Worm (Caenorhabditis elegans) whole organism, early embryonic: ENCODE data around the gene egl-15.

ENCODE experiments used
- B0310.2 ChIP-seq: sonication (generic microtip); optimal IDR thresholded peaks from 2 replicates; lab custom pipeline; 2016; ENCODE audit warnings: mild to moderate bottlenecking, missing genetic modification characterization, missing compliant biosample characterization
- F13C5.2 ChIP-seq: sonication (generic microtip); optimal IDR thresholded peaks from 2 replicates; lab custom pipeline; 2017; ENCODE audit warnings: mild to moderate bottlenecking, missing genetic modification characterization, inconsistent platforms, missing compliant biosample characterization
- aly-1 ChIP-seq: sonication (generic microtip); optimal IDR thresholded peaks from 2 replicates; lab custom pipeline; 2016; ENCODE audit warnings: missing genetic modification characterization, missing compliant biosample characterization
- ama-1 ChIP-seq: fragments of 150-350 bp; optimal IDR thresholded peaks from 2 replicates; lab custom pipeline; 2014
- ceh-13 ChIP-seq: fragments of 200-800 bp; sonication (Bioruptor generic); optimal IDR thresholded peaks from 2 replicates; lab custom pipeline; 2018; ENCODE audit warnings: mild to moderate bottlenecking, missing genetic modification characterization, missing compliant biosample characterization
- ceh-36 ChIP-seq: sonication (generic microtip); optimal IDR thresholded peaks from 2 replicates; lab custom pipeline; 2016; ENCODE audit warnings: missing genetic modification characterization, inconsistent platforms, missing compliant biosample characterization
- ets-7 ChIP-seq: sonication (generic microtip); optimal IDR thresholded peaks from 2 replicates; lab custom pipeline; 2016; ENCODE audit warnings: missing genotype, missing genetic modification characterization, missing compliant biosample characterization
- flt-1 ChIP-seq: fragments of 200-800 bp; sonication (Bioruptor generic); IDR thresholded peaks from 2 replicates; pipeline ENCODE4 v1.3.6; 2022; ENCODE audit warnings: missing genetic modification characterization, missing compliant biosample characterization
- hmbx-1 ChIP-seq: sonication (generic microtip); optimal IDR thresholded peaks from 2 replicates; lab custom pipeline; 2016; ENCODE audit warnings: mild to moderate bottlenecking, missing genetic modification characterization, missing compliant biosample characterization
- hmg-4 ChIP-seq: fragments of 200-800 bp; sonication (Bioruptor generic); optimal IDR thresholded peaks from 2 replicates; lab custom pipeline; 2018; ENCODE audit warnings: mild to moderate bottlenecking, missing genetic modification characterization, missing compliant biosample characterization
- hnd-1 ChIP-seq: sonication (generic microtip); optimal IDR thresholded peaks from 2 replicates; lab custom pipeline; 2016; ENCODE audit warnings: missing genetic modification characterization, missing compliant biosample characterization
- pes-1 ChIP-seq: fragments of 200-800 bp; sonication (Bioruptor generic); IDR thresholded peaks from 2 replicates; pipeline ENCODE4 v1.3.6; 2022; ENCODE audit warnings: missing genetic modification reagents, missing genetic modification characterization, missing compliant biosample characterization
- scrt-1 ChIP-seq: fragments of 200-800 bp; sonication (Bioruptor generic); IDR thresholded peaks from 2 replicates; pipeline ENCODE4 v1.3.6; 2022; ENCODE audit warnings: missing genetic modification characterization, missing compliant biosample characterization
- sea-1 ChIP-seq: fragments of 200-800 bp; sonication (Bioruptor generic); conservative IDR thresholded peaks from 2 replicates; pipeline ENCODE4 v1.3.6; 2022; ENCODE audit warnings: missing genetic modification characterization, missing compliant biosample characterization
- tbx-11 ChIP-seq: fragments of 200-800 bp; sonication (Bioruptor generic); IDR thresholded peaks from 2 replicates; pipeline ENCODE4 v1.3.6; 2022; ENCODE audit warnings: missing genetic modification characterization, missing compliant biosample characterization
- tbx-37 ChIP-seq: fragments of 200-800 bp; sonication (Bioruptor generic); conservative IDR thresholded peaks from 2 replicates; pipeline ENCODE4 v1.3.6; 2022; ENCODE audit warnings: missing genetic modification reagents, missing genetic modification characterization, missing compliant biosample characterization
- tra-4 ChIP-seq: sonication (generic microtip); optimal IDR thresholded peaks from 2 replicates; lab custom pipeline; 2017; ENCODE audit warnings: missing genetic modification characterization, missing compliant biosample characterization

Gene egl-15

ce11 chrX:11007393-11007792, 8.8 kb upstream of the egl-15 start:
- TF ChIP-seq ama-1 (lab: Kevin White, UChicago) (no peak), tbx-11 (GFP tag; lab: Robert Waterston, UW) (no peak), tra-4 (tag; lab: Kevin White, UChicago) (no peak), ceh-13 (GFP tag; lab: Kevin White, UChicago) (no peak), hmg-4 (GFP tag; lab: Kevin White, UChicago) (no peak)

DNA sequence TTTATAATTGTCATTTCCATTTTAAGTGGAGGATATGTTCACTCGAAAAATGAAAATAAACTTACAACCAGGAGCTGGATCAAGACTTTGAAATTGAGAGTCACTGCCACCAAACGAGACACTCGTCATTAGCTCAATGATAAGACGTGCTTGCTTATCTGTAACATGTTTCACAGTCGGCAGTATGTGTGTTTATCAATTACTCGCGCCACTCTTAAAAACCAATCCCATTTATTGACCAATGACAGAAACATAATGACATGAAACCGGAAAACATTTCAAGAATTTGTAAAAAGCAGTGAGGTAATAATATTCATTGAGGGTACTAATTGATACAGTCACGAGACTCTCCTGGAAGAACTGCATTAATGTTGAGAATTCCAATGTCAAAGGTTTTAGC, 8.1 kb upstream of the egl-15 start, which contains the start of gene del-5:
Gene del-5, minus strand, starts transcription at position 130 of the 400 bp plus-strand sequence.
- no peak for TF ChIP-seq sea-1
- no peak for TF ChIP-seq tbx-37
- TF ChIP-seq F13C5.2 = no peak
- no peak for TF ChIP-seq aly-1 (tag; lab: Kevin White, UChicago)
- no peak for TF ChIP-seq B0310.2 (tag; lab: Kevin White, UChicago)
- no peak for TF ChIP-seq ama-1 (lab: Kevin White, UChicago)
- TF ChIP-seq flt-1 (GFP tag; lab: Robert Waterston, UW) = no peak

ce11 chrX:11008954-11009353, 7.2 kb upstream of the egl-15 start, which contains the start of gene ttr-31:
ttr-31 (minus strand) TSS chrX:11009054.
- TF ChIP-seq tbx-37 (no peak), ceh-36 (tag; lab: Kevin White, UChicago) (no peak), sea-1 (no peak), pes-1 (GFP tag; lab: Robert Waterston, UW) (no peak), ama-1 (lab: Kevin White, UChicago) (no peak), aly-1 (tag; lab: Kevin White, UChicago) (no peak), hnd-1 (tag; lab: Kevin White, UChicago) (no peak), ceh-13 (GFP tag; lab: Kevin White, UChicago) (no peak), scrt-1 (no peak), tra-4 (tag; lab: Kevin White, UChicago) (no peak), flt-1 (GFP tag; lab: Robert Waterston, UW) (no peak), F13C5.2 (no peak), ets-7 (tag; lab: Kevin White, UChicago) (no peak)

ce11 chrX:11010565-11010964, 5.6 kb upstream of the egl-15 start, which contains the start of gene F58A3.4:
F58A3.4 (minus strand) TSS chrX:11010665.
- TF ChIP-seq tbx-11 (GFP tag; lab: Robert Waterston, UW) = no peak
- no peak for TF ChIP-seq flt-1 (GFP tag; lab: Robert Waterston, UW)
- TF ChIP-seq ceh-36 (tag; lab: Kevin White, UChicago) = no peak
- no peak for TF ChIP-seq tra-4 (tag; lab: Kevin White, UChicago)
- TF ChIP-seq F13C5.2 = no peak
- no peak for TF ChIP-seq sea-1
- no peak for TF ChIP-seq scrt-1
- TF ChIP-seq B0310.2 (tag; lab: Kevin White, UChicago) = no peak
- no peak for TF ChIP-seq hmg-4 (GFP tag; lab: Kevin White, UChicago)
- no peak for TF ChIP-seq hmbx-1 (tag; lab: Kevin White, UChicago)
- no peak for TF ChIP-seq pes-1 (GFP tag; lab: Robert Waterston, UW)
- TF ChIP-seq aly-1 (tag; lab: Kevin White, UChicago) = no peak
- TF ChIP-seq ets-7 (tag; lab: Kevin White, UChicago) = no peak
- TF ChIP-seq hnd-1 (tag; lab: Kevin White, UChicago) = no peak
- no peak for TF ChIP-seq tbx-37
- no peak for TF ChIP-seq ceh-13 (GFP tag; lab: Kevin White, UChicago)
- TF ChIP-seq ama-1 (lab: Kevin White, UChicago) = no peak

ce11 chrX:11012337-11012736, 3.9 kb upstream of the egl-15 start, which contains the start of gene F58A3.3:
F58A3.3 (plus strand) TSS chrX:11012637.
- no peak for TF ChIP-seq pes-1 (GFP tag; lab: Robert Waterston, UW)
- no peak for TF ChIP-seq ceh-36 (tag; lab: Kevin White, UChicago)
- TF ChIP-seq F13C5.2 = no peak
- TF ChIP-seq sea-1 = no peak
- TF ChIP-seq aly-1 (tag; lab: Kevin White, UChicago) = no peak
- no peak for TF ChIP-seq scrt-1
- TF ChIP-seq ceh-13 (GFP tag; lab: Kevin White, UChicago) = no peak
- no peak for TF ChIP-seq tra-4 (tag; lab: Kevin White, UChicago)
- TF ChIP-seq tbx-37 = no peak
- TF ChIP-seq flt-1 (GFP tag; lab: Robert Waterston, UW) = no peak
- TF ChIP-seq ama-1 (lab: Kevin White, UChicago) = no peak
- no peak for TF ChIP-seq hmbx-1 (tag; lab: Kevin White, UChicago)

DNA sequence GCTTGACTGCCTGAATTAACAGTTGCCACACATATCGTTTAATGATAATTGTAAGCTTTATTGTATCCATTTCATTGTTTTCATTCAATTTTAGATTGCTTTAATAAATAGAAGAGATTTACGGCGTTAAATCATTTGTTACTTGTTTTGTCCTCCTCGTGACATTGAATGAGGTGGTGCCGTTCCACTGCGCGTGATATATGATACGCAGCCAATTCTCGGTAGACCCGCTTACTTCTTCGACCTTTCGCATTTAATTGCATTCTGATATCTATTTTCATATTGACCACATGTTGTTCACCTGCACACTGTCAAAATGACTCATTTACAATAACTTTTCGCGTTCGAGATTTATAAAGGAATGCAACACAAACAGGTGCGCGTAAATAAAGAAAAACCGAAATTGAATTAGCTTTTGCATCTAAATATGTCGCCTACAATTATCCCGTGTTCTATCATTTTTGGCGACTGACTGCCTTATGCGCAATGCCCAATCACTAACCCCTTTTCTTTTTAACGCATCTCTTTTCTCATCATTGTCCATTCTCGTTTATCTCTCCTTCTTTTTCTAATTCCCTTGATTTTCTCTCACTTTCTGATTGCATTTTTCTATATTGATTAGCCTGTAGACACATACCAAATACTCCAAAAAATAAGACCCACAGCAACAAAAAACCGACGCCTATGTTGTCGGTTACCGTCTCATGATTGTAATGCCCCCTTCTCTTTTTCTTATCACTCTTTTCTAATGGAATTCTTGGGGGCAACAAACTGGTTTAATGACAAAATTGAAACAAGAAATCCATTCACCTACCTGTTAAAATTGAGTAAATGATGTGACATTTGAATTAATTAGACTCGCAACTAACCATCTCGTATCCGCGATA, 1.6 kb upstream of the egl-15 start:
- no peak for TF ChIP-seq tbx-37
- TF ChIP-seq F13C5.2 = no peak
- TF ChIP-seq pes-1 (GFP tag; lab: Robert Waterston, UW) = no peak
- TF ChIP-seq sea-1 = no peak
- TF ChIP-seq aly-1 (tag; lab: Kevin White, UChicago) = no peak
- no peak for TF ChIP-seq scrt-1

- TF ChIP-seq B0310.2 (tag; lab: Kevin White, UChicago) (no peak), F13C5.2 (no peak), hmg-4 (GFP tag; lab: Kevin White, UChicago) (no peak)
Observed at ce11 chrX:11028617-11029016, 12.4 kb downstream of the egl-15 start, which contains the start of gene ldb-1. ldb-1 (plus strand) TSS chrX:11028917.
